Worm (Caenorhabditis elegans): ENCODE data around the gene sdz-38.

Gene sdz-38

DNA sequence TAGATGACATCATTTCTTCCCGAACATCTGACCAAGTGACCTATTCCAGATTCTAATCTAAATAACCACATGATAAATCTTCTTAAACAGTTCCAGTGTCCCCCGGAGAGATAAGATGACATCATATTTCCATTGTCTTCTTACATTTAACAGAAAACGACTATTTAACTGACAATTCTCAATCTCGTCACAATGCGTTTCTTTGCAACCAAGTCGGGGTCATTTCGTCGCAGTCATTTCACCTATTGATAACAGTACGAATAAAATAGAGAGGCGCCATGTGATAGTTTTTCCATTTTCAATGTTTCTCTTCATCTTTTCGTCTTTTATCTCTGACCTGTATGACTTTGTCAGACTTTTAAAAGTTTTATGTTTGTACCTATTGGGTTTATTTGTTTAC lies 47.4 kb upstream of the sdz-38 start (continued):
- TF ChIP-seq nfya-2 (GFP tag; IDR thresholded peaks at IDR 0.05) (no peak), ztf-28 (GFP tag; IDR thresholded peaks at IDR 0.05) (no peak), snpc-1.3 (tag; optimal IDR thresholded peaks at IDR 0.05; ENCODE audit: insufficient read depth) (no peak), cebp-2 (GFP tag; IDR thresholded peaks at IDR 0.05) (no peak), mxl-1 (tag; optimal IDR thresholded peaks at IDR 0.05) (no peak), egl-44 (GFP tag; IDR thresholded peaks at IDR 0.05) (no peak), nhr-179 (tag; optimal IDR thresholded peaks at IDR 0.05) (no peak), somi-1 (GFP tag; optimal IDR thresholded peaks at IDR 0.05) (peak; percentile 12), nhr-80 (tag; optimal IDR thresholded peaks at IDR 0.05) (peak; percentile 59), gei-17 (GFP tag; optimal IDR thresholded peaks at IDR 0.05) (no peak), ztf-3 (GFP tag; optimal IDR thresholded peaks at IDR 0.05) (no peak), dox-1 (GFP tag; IDR thresholded peaks at IDR 0.05) (no peak), sea-2 (GFP tag; IDR thresholded peaks at IDR 0.05) (no peak), D2030.7 (GFP tag; IDR thresholded peaks at IDR 0.05) (no peak), B0019.2 (GFP tag; conservative IDR thresholded peaks at IDR 0.05) (no peak), rec-8 (tag; optimal IDR thresholded peaks at IDR 0.05) (no peak), madf-3 (GFP tag; IDR thresholded peaks at IDR 0.05) (no peak), Y95B8A.8 (GFP tag; IDR thresholded peaks at IDR 0.05) (no peak), ceh-100 (GFP tag; IDR thresholded peaks at IDR 0.05) (no peak), cebp-1 (GFP tag; IDR thresholded peaks at IDR 0.05) (no peak), cebp-1 (tag; optimal IDR thresholded peaks at IDR 0.05) (peak; percentile 40), nhr-120 (GFP tag; IDR thresholded peaks at IDR 0.05) (no peak), athp-1 (tag; optimal IDR thresholded peaks at IDR 0.05) (no peak)

DNA sequence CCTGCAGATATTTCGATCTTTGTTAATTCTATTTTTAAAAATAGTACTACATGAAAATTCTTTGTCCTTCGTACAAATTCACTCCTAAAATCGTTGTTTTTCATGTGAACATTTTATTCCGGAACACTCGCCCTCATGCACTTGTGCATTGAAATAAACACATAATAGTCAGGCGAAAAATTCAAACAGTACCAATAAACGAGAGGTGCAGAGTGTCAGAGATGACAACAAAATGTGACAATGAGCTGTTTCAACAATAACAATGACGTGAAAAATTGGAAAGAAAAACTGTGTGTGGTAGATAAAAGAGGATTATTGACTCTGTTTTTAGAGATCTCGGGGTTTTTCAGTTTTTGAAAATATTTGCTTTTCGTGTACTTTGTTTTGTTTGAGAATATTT lies 46.5 kb upstream of the sdz-38 start, which contains the start of gene F52H3.6:
Gene F52H3.6, minus strand, starts transcription at position 228 of the 400 bp plus-strand sequence.
- TF ChIP-seq nhr-80 (tag; optimal IDR thresholded peaks at IDR 0.05) (peak; percentile 33), ztf-6 (GFP tag; IDR thresholded peaks at IDR 0.05) (no peak)

DNA sequence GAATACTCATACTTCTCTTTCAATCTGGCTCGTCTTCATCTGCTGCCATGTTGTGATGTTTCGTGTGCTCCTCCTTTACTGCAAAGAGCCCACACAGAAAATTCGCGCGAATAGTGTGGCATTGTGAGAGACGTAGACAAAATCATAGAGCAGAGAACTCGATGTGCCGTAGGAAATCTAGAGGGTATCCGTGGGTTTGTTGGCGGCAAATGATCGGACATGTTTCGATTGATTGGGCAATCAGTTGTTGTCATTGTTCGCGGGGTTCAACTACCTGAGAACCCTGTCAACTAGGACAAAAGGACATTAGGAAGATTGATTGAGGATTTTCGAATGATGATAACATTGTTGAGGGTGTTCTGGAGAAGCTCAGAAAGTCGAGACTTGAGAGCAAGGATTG lies 43.4 kb upstream of the sdz-38 start:
- TF ChIP-seq ccch-3 (GFP tag; optimal IDR thresholded peaks at IDR 0.05) (no peak), madf-3 (GFP tag; IDR thresholded peaks at IDR 0.05) (no peak), nhr-27 (tag; optimal IDR thresholded peaks at IDR 0.05) (no peak)

- TF ChIP-seq lin-26 (GFP tag; IDR thresholded peaks at IDR 0.05), result no peak
- TF ChIP-seq hrde-1 (tag; optimal IDR thresholded peaks at IDR 0.05; ENCODE audit: borderline replicate concordance), result no peak
- no peak for TF ChIP-seq cebp-1 (GFP tag; IDR thresholded peaks at IDR 0.05)
- TF ChIP-seq cebp-1 (tag; optimal IDR thresholded peaks at IDR 0.05), result no peak
- TF ChIP-seq fkh-3 (tag; optimal IDR thresholded peaks at IDR 0.05), result no peak
Measured at ce11 chrII:10021749-10022148, 40.1 kb upstream of the sdz-38 start.

DNA sequence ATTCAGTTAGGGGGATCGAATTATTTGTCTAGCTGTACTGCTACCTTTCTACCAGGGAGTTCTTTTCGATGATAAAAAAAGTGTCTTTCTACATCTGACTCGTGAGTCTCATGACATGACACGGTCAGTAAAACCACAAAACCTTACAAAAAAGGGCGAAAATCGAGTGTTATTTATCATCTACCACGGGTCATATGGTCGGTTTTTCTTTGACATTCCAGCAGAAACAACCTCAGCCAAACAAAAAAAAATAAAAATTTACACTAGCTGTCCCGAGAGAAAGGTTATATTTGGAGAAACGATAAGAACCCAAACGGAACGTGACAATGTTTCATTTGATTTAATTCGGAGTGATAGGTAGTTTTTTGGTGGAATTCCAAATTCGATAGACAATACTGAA lies 38.0 kb upstream of the sdz-38 start:
- TF ChIP-seq D2030.7 (GFP tag; IDR thresholded peaks at IDR 0.05) (no peak), lin-26 (GFP tag; IDR thresholded peaks at IDR 0.05) (no peak), Y53G8AR.9 (GFP tag; conservative IDR thresholded peaks at IDR 0.05) (no peak), egrh-3 (GFP tag; IDR thresholded peaks at IDR 0.05) (no peak), K11D2.4 (GFP tag; IDR thresholded peaks at IDR 0.05) (peak; percentile 78), ztf-28 (GFP tag; IDR thresholded peaks at IDR 0.05) (no peak), bed-1 (GFP tag; IDR thresholded peaks at IDR 0.05) (no peak), Y56A3A.18 (GFP tag; IDR thresholded peaks at IDR 0.05) (no peak), lin-35 (GFP tag; optimal IDR thresholded peaks at IDR 0.05) (no peak), Y53F4B.3 (GFP tag; IDR thresholded peaks at IDR 0.05) (no peak), ztf-6 (GFP tag; IDR thresholded peaks at IDR 0.05) (no peak), mel-28 (tag; optimal IDR thresholded peaks at IDR 0.05; ENCODE audit: borderline replicate concordance) (no peak), somi-1 (GFP tag; optimal IDR thresholded peaks at IDR 0.05) (peak; percentile 15), cebp-1 (GFP tag; IDR thresholded peaks at IDR 0.05) (no peak), cebp-1 (tag; optimal IDR thresholded peaks at IDR 0.05) (peak; percentile 49), let-526 (GFP tag; IDR thresholded peaks at IDR 0.05) (no peak), madf-6 (GFP tag; IDR thresholded peaks at IDR 0.05) (no peak), hsf-1 (GFP tag; IDR thresholded peaks at IDR 0.05) (no peak), C06A6.2 (GFP tag; conservative IDR thresholded peaks at IDR 0.05) (no peak), ztf-26 (tag; optimal IDR thresholded peaks at IDR 0.05) (peak; percentile 52), F33H1.4 (GFP tag; IDR thresholded peaks at IDR 0.05) (no peak)
